Fruit fly (Drosophila melanogaster): ENCODE measurements around the gene TBC1D23.

Gene TBC1D23

dm6 chr2L:1128932-1129887 lies at the start of gene TBC1D23, which contains the start of gene Pino (continued):
- peak; percentile 42; the same call in 2 of the 3 replicates for TF ChIP-seq B-H1 (GFP tag; IDR thresholded peaks at IDR 0.05)
- TF ChIP-seq dysf (GFP tag; IDR thresholded peaks at IDR 0.05): peak; percentile 79
- TF ChIP-seq Drgx (GFP tag; IDR thresholded peaks at IDR 0.05): 0 out of 2 replicates have a peak, but pooled peaks have one; percentile 21
- no peak for TF ChIP-seq CG11696 (GFP tag; IDR thresholded peaks at IDR 0.05)
- peak; percentile 86 for TF ChIP-seq slbo (GFP tag; IDR thresholded peaks at IDR 0.05)
- TF ChIP-seq Sry-β (GFP tag; optimal IDR thresholded peaks at IDR 0.05): no peak
- TF ChIP-seq Nf-YA (GFP tag; IDR thresholded peaks at IDR 0.05): no peak
- no peak for TF ChIP-seq CG14965 (GFP tag; optimal IDR thresholded peaks at IDR 0.05; ENCODE audit: borderline replicate concordance)
- TF ChIP-seq Fer1 (GFP tag; optimal IDR thresholded peaks at IDR 0.05): peak; percentile 30
- TF ChIP-seq maf-S (GFP tag; optimal IDR thresholded peaks at IDR 0.05): no peak
- TF ChIP-seq ato (GFP tag; IDR thresholded peaks at IDR 0.05; ENCODE audit: partially characterized antibody): no peak
- TF ChIP-seq CG7357 (GFP tag; IDR thresholded peaks at IDR 0.05): 0 out of 3 replicates have a peak, but pooled peaks have one; percentile 15
- peak; percentile 26 to 41 for TF ChIP-seq Pdp1 (GFP tag; optimal IDR thresholded peaks at IDR 0.05)
- TF ChIP-seq CG7372 (GFP tag; IDR thresholded peaks at IDR 0.05): peak; percentile 61; the same call in 1 of the 2 replicates
- TF ChIP-seq CG17829 (tag; optimal IDR thresholded peaks at IDR 0.05): peak; percentile 78
- TF ChIP-seq CG14014 (GFP tag; IDR thresholded peaks at IDR 0.05): peak; percentile 57; the same call in 1 of the 2 replicates
- no peak for TF ChIP-seq CG12744 (GFP tag; optimal IDR thresholded peaks at IDR 0.05)
- no peak for TF ChIP-seq ab (GFP tag; optimal IDR thresholded peaks at IDR 0.05)
- TF ChIP-seq crol (GFP tag; IDR thresholded peaks at IDR 0.05): peak; percentile 88
- TF ChIP-seq CG12659 (GFP tag; optimal IDR thresholded peaks at IDR 0.05): peak; percentile 76
- peak; percentile 5 for TF ChIP-seq CG3065 (GFP tag; optimal IDR thresholded peaks at IDR 0.05)
- peak; percentile 50 for TF ChIP-seq CG12104 (GFP tag; optimal IDR thresholded peaks at IDR 0.05)
- peak; percentile 71 for TF ChIP-seq Aef1 (GFP tag; IDR thresholded peaks at IDR 0.05)
- no peak for TF ChIP-seq Poxn (GFP tag; IDR thresholded peaks at IDR 0.05)
- peak; percentile 38; the same call in 1 of the 2 replicates for TF ChIP-seq danr (GFP tag; IDR thresholded peaks at IDR 0.05)
- peak; percentile 13 for TF ChIP-seq Atf3 (GFP tag; optimal IDR thresholded peaks at IDR 0.05)
- TF ChIP-seq Doc2 (GFP tag; IDR thresholded peaks at IDR 0.05): no peak
- TF ChIP-seq D19A (tag; optimal IDR thresholded peaks at IDR 0.05): peak; percentile 56
- TF ChIP-seq CG18619 (GFP tag; optimal IDR thresholded peaks at IDR 0.05): peak; percentile 63
- TF ChIP-seq fd3F (GFP tag; optimal IDR thresholded peaks at IDR 0.05): peak; percentile 47
- TF ChIP-seq CG1792 (GFP tag; optimal IDR thresholded peaks at IDR 0.05): no peak
- TF ChIP-seq Lpt (GFP tag; optimal IDR thresholded peaks at IDR 0.05): no peak
- no peak for TF ChIP-seq eyg (GFP tag; optimal IDR thresholded peaks at IDR 0.05)
- peak; percentile 43 to 79 for TF ChIP-seq dpn (GFP tag; optimal IDR thresholded peaks at IDR 0.05)
- TF ChIP-seq ERR (GFP tag; optimal IDR thresholded peaks at IDR 0.05): no peak
- TF ChIP-seq Hr78 (GFP tag; optimal IDR thresholded peaks at IDR 0.05): no peak
- TF ChIP-seq CG31224 (GFP tag; IDR thresholded peaks at IDR 0.05): peak; percentile 61
- TF ChIP-seq CG13424 (tag; optimal IDR thresholded peaks at IDR 0.05): peak; percentile 84
- no peak for TF ChIP-seq eve (GFP tag; optimal IDR thresholded peaks at IDR 0.05)
- TF ChIP-seq grn (GFP tag; optimal IDR thresholded peaks at IDR 0.05): no peak
- TF ChIP-seq ranshi (GFP tag; IDR thresholded peaks at IDR 0.05): peak; percentile 71; the same call in 1 of the 2 replicates
- TF ChIP-seq CG34224 (GFP tag; IDR thresholded peaks at IDR 0.05; ENCODE audit: partially characterized antibody): peak; percentile 52; the same call in 1 of the 3 replicates
- peak; percentile 16 for TF ChIP-seq CG9609 (GFP tag; optimal IDR thresholded peaks at IDR 0.05)
- TF ChIP-seq CG13296 (GFP tag; optimal IDR thresholded peaks at IDR 0.05): no peak
- peak; percentile 62; the same call in 1 of the 2 replicates for TF ChIP-seq klu (GFP tag; IDR thresholded peaks at IDR 0.05)
- no peak for TF ChIP-seq CG4707 (GFP tag; optimal IDR thresholded peaks at IDR 0.05)
- TF ChIP-seq stc (GFP tag; IDR thresholded peaks at IDR 0.05): peak; percentile 21; the same call in 1 of the 2 replicates
- TF ChIP-seq amos (GFP tag; IDR thresholded peaks at IDR 0.05; ENCODE audit: partially characterized antibody): peak; percentile 61; the same call in 1 of the 2 replicates

Data from whole organism, embryonic.